Worm (Caenorhabditis elegans) whole organism, L2 larva: ENCODE data around the gene C05D9.4.

Experiments
- F13H6.1 ChIP-seq: sonication (generic microtip); optimal IDR thresholded peaks from 2 replicates; lab custom pipeline; 2016; ENCODE audit warnings: missing genetic modification characterization, missing compliant biosample characterization
- ama-1 ChIP-seq: fragments of 150-350 bp; optimal IDR thresholded peaks from 2 replicates; lab custom pipeline; 2018; ENCODE audit warnings: inconsistent platforms
- ztf-11 ChIP-seq: sonication (generic microtip); optimal IDR thresholded peaks from 2 replicates; lab custom pipeline; 2017; ENCODE audit warnings: missing biosample characterization, missing genetic modification characterization

DNA sequence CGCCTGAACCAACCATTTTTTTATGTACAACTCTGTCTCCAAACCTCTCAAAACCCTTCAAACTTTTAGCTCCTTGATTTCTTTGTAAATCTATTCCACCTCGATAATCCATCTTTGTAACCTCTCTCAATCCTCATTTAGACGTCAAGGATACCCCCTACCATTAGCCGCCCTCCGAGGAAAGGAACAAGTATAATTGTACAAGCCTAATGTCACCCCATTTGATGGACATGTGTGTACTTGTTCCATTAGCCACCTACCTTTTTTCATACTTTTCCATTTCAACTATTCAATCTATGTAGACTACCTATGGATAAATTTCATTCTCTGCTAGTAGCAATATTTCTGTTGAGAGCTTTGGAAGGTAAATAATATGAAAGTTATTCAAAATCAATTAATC is at the start of gene C05D9.4:
- TF ChIP-seq ama-1 (lab: Kevin White, UChicago) (no peak), ztf-11 (tag; lab: Kevin White, UChicago) (no peak), F13H6.1 (tag; lab: Kevin White, UChicago) (no peak)
